Worm (Caenorhabditis elegans) whole organism, young adult: ENCODE results near the gene srlf-10.

Experiments used
- B0035.1 ChIP-seq: sonication (generic microtip); optimal IDR thresholded peaks from 2 replicates; lab custom pipeline; 2016; ENCODE audit warnings: missing genetic modification characterization, mild to moderate bottlenecking, missing compliant biosample characterization, missing genotype, missing genetic modification reagents
- attf-5 ChIP-seq: fragments of 200-800 bp; sonication (Bioruptor generic); optimal IDR thresholded peaks from 2 replicates; lab custom pipeline; 2018; ENCODE audit warnings: mild to moderate bottlenecking, missing genetic modification characterization, missing compliant biosample characterization
- nfya-1 ChIP-seq: sonication (generic microtip); optimal IDR thresholded peaks from 2 replicates; lab custom pipeline; 2017; ENCODE audit warnings: antibody characterized with exemption, missing compliant biosample characterization, missing genetic modification characterization, borderline replicate concordance; ENCODE audit not compliant: insufficient read depth
- rpc-1 ChIP-seq, 2 experiments: fragments of 150-350 bp in 1 of 2; sonication (generic microtip) in 1 of 2; optimal IDR thresholded peaks; 2 replicates each; lab custom pipeline; 2014 to 2018; ENCODE audit warnings: missing biosample characterization in 1 of 2, missing genetic modification characterization in 1 of 2, missing genetic modification reagents in 1 of 2, missing genotype in 1 of 2

- no peak for TF ChIP-seq nfya-1 (tag; lab: Kevin White, UChicago)
- no peak for TF ChIP-seq rpc-1 (optimal IDR thresholded peaks at IDR 0.05; lab: Kevin White, UChicago)
- no peak for TF ChIP-seq rpc-1 (tag; optimal IDR thresholded peaks at IDR 0.05; lab: Kevin White, UChicago)
- no peak for TF ChIP-seq attf-5 (GFP tag; lab: Kevin White, UChicago)
- TF ChIP-seq B0035.1 (tag; lab: Kevin White, UChicago), result no peak
Observed at ce11 chrIII:13380881-13381280, 21.1 kb upstream of the srlf-10 start.
